Fruit fly (Drosophila melanogaster) whole organism, pupa: ENCODE data around the gene Pp2A-29B.
A peak's percentile ranks its signal among the peaks of the same experiment; 100 is the strongest.

Experiments used
- CG10348 ChIP-seq: fragments of 200-800 bp; sonication (Bioruptor generic); IDR thresholded peaks from 2 replicates; pipeline ENCODE4 v1.3.6; 2022; ENCODE audit warnings: missing biosample characterization, missing genetic modification characterization
- CG12605 ChIP-seq: fragments of 200-800 bp; sonication (Bioruptor generic); IDR thresholded peaks from 2 replicates; pipeline ENCODE4 v1.3.6; 2022; ENCODE audit warnings: missing biosample characterization, missing genetic modification characterization
- CG13204 ChIP-seq: fragments of 200-800 bp; sonication (Bioruptor generic); optimal IDR thresholded peaks from 2 replicates; lab custom pipeline; 2018; ENCODE audit warnings: missing biosample characterization, mild to moderate bottlenecking, missing genetic modification characterization, moderate library complexity
- CG14655 ChIP-seq: fragments of 200-800 bp; sonication (Bioruptor generic); optimal IDR thresholded peaks from 3 replicates; lab custom pipeline; 2017; ENCODE audit warnings: mild to moderate bottlenecking, missing biosample characterization, missing genetic modification reagents, missing genetic modification characterization
- CG15710 ChIP-seq: fragments of 200-800 bp; sonication (Bioruptor generic); optimal IDR thresholded peaks from 2 replicates; lab custom pipeline; 2018; ENCODE audit warnings: missing biosample characterization, mild to moderate bottlenecking, missing genetic modification characterization, moderate library complexity
- CG17806 ChIP-seq: fragments of 200-800 bp; sonication (Bioruptor generic); optimal IDR thresholded peaks from 2 replicates; lab custom pipeline; 2018; ENCODE audit warnings: missing biosample characterization, mild to moderate bottlenecking, missing genetic modification characterization, moderate library complexity
- CG32121 ChIP-seq: fragments of 200-800 bp; sonication (Bioruptor generic); IDR thresholded peaks from 2 replicates; pipeline ENCODE4 v1.3.6; 2022; ENCODE audit warnings: missing biosample characterization, missing genetic modification characterization
- CG34367 ChIP-seq: fragments of 200-800 bp; sonication (Bioruptor generic); optimal IDR thresholded peaks from 2 replicates; lab custom pipeline; 2018; ENCODE audit warnings: missing biosample characterization, mild to moderate bottlenecking, missing genetic modification characterization
- CG4496 ChIP-seq: fragments of 200-800 bp; sonication (Bioruptor generic); IDR thresholded peaks from 3 replicates; pipeline ENCODE4 v1.3.6; 2022; ENCODE audit warnings: missing biosample characterization, missing genetic modification characterization
- CG8159 ChIP-seq: fragments of 200-800 bp; sonication (Bioruptor generic); optimal IDR thresholded peaks from 3 replicates; lab custom pipeline; 2018; ENCODE audit warnings: missing biosample characterization, mild to moderate bottlenecking, missing genetic modification characterization, moderate library complexity
- CG8301 ChIP-seq: fragments of 200-800 bp; sonication (Bioruptor generic); optimal IDR thresholded peaks from 2 replicates; lab custom pipeline; 2018; ENCODE audit warnings: missing biosample characterization, mild to moderate bottlenecking, missing genetic modification characterization
- CG9948 ChIP-seq: fragments of 200-800 bp; sonication (Bioruptor generic); optimal IDR thresholded peaks from 2 replicates; lab custom pipeline; 2018; ENCODE audit warnings: missing biosample characterization, mild to moderate bottlenecking, missing genetic modification characterization, moderate library complexity
- D1 ChIP-seq: fragments of 200-800 bp; sonication (Bioruptor generic); optimal IDR thresholded peaks from 2 replicates; lab custom pipeline; 2018; ENCODE audit warnings: missing biosample characterization, mild to moderate bottlenecking, missing genetic modification characterization, moderate library complexity
- Ets98B ChIP-seq: fragments of 200-800 bp; sonication (Bioruptor generic); IDR thresholded peaks from 2 replicates; pipeline ENCODE4 v1.3.6; 2022; ENCODE audit warnings: missing biosample characterization, missing genetic modification characterization
- Pif1A ChIP-seq: fragments of 200-800 bp; sonication (Bioruptor generic); optimal IDR thresholded peaks from 3 replicates; lab custom pipeline; 2016; ENCODE audit warnings: missing biosample characterization, missing genetic modification characterization
- Pif1B ChIP-seq: fragments of 200-800 bp; sonication (Bioruptor generic); optimal IDR thresholded peaks from 3 replicates; lab custom pipeline; 2016; ENCODE audit warnings: missing biosample characterization, missing genetic modification characterization
- Snoo ChIP-seq: fragments of 200-800 bp; sonication (Bioruptor generic); optimal IDR thresholded peaks from 3 replicates; lab custom pipeline; 2017; ENCODE audit warnings: missing biosample characterization, mild to moderate bottlenecking, missing genetic modification characterization, inconsistent platforms
- fd96Ca ChIP-seq: fragments of 200-800 bp; sonication (Bioruptor generic); IDR thresholded peaks from 3 replicates; pipeline ENCODE4 v1.3.6; 2022; ENCODE audit warnings: missing biosample characterization, missing genetic modification characterization
- gl ChIP-seq: fragments of 200-800 bp; sonication (Bioruptor generic); optimal IDR thresholded peaks from 2 replicates; lab custom pipeline; 2018; ENCODE audit warnings: missing biosample characterization, mild to moderate bottlenecking, missing genetic modification characterization
- rn ChIP-seq: fragments of 200-800 bp; sonication (Bioruptor generic); IDR thresholded peaks from 2 replicates; pipeline ENCODE4 v1.3.6; 2022; ENCODE audit warnings: missing biosample characterization, missing genetic modification characterization

Gene Pp2A-29B

dm6 chr2L:8327783-8328327, 38.0 kb upstream of the Pp2A-29B start:
- TF ChIP-seq CG15710 (tag; lab: Kevin White, UChicago) (no peak), fd96Ca (GFP tag; lab: Robert Waterston, UW) (no peak), CG9948 (no peak), CG8301 (tag; lab: Kevin White, UChicago) (no peak), CG12605 (no peak), gl (tag; lab: Kevin White, UChicago) (no peak), rn (GFP tag; lab: Robert Waterston, UW) (no peak), CG34367 (tag; lab: Kevin White, UChicago) (no peak), CG17806 (tag; lab: Kevin White, UChicago) (no peak), Ets98B (GFP tag; lab: Robert Waterston, UW) (no peak), CG10348 (GFP tag; lab: Robert Waterston, UW) (no peak)

DNA sequence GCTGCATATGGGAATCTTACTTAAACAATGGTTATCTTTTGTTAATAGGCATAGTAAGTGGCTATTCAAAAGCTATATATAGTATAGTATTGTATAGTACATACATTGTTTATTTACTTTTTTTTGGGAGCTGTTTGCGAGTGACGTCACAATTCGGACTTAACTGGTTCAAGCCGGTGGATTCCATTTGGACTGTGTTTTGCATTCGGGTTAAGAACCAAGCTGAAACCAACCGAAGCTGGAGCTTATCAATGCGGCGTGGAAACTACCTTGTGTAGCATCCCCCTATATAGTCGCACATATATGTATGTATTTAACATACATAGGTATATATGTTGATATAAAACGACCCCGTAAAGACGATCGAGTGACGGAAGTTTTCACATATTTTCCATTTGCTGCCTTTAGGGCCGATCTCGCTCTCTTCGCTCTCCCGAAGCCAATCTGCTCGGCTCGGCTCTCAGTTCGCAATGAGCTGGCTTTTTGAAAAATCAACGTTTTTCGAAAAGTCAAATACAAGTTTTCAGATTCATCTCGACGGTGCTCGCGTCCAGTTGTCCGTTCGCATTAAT, 37.2 kb upstream of the Pp2A-29B start:
- no peak for TF ChIP-seq CG13204 (GFP tag; lab: Kevin White, UChicago)
- TF ChIP-seq CG34367 (tag; lab: Kevin White, UChicago) = no peak
- no peak for TF ChIP-seq CG8159
- no peak for TF ChIP-seq fd96Ca (GFP tag; lab: Robert Waterston, UW)
- no peak for TF ChIP-seq CG4496 (GFP tag; lab: Robert Waterston, UW)
- no peak for TF ChIP-seq D1
- TF ChIP-seq Pif1A (GFP tag; lab: Kevin White, UChicago) = no peak
- no peak for TF ChIP-seq Snoo (tag; lab: Kevin White, UChicago)
- no peak for TF ChIP-seq Ets98B (GFP tag; lab: Robert Waterston, UW)
- TF ChIP-seq CG10348 (GFP tag; lab: Robert Waterston, UW) = no peak
- no peak for TF ChIP-seq CG12605
- TF ChIP-seq CG8301 (tag; lab: Kevin White, UChicago) = no peak
- TF ChIP-seq Pif1B (GFP tag; lab: Kevin White, UChicago) = no peak
- TF ChIP-seq rn (GFP tag; lab: Robert Waterston, UW) = no peak

DNA sequence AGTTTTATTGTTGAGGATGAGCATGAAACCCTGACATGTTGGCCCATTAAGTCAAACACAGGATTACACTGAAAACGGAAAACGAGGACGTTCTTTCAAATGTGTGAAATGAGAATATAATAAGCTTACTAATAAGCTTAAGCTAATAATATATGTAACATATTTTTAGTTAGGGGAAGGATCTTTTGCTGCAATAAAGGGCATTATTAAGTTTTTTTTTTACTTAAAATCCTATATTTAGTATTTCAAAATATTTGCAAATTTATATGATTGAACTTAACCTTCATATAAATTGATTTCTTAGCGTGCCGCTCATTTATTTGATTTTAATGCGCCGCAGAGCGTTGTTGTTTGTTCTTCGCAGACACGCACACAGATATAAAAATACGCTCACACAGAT, 32.7 kb upstream of the Pp2A-29B start:
- TF ChIP-seq CG34367 (tag; lab: Kevin White, UChicago) (no peak), D1 (no peak), CG12605 (no peak), gl (tag; lab: Kevin White, UChicago) (no peak), Ets98B (GFP tag; lab: Robert Waterston, UW) (no peak), CG8159 (no peak), CG9948 (no peak), Pif1B (GFP tag; lab: Kevin White, UChicago) (no peak), CG14655 (no peak), CG17806 (tag; lab: Kevin White, UChicago) (no peak), CG8301 (tag; lab: Kevin White, UChicago) (no peak), CG15710 (tag; lab: Kevin White, UChicago) (no peak), CG10348 (GFP tag; lab: Robert Waterston, UW) (no peak), Snoo (tag; lab: Kevin White, UChicago) (no peak), CG32121 (GFP tag; lab: Robert Waterston, UW) (no peak)
- TF ChIP-seq, all 21 proteins: peak for 0

DNA sequence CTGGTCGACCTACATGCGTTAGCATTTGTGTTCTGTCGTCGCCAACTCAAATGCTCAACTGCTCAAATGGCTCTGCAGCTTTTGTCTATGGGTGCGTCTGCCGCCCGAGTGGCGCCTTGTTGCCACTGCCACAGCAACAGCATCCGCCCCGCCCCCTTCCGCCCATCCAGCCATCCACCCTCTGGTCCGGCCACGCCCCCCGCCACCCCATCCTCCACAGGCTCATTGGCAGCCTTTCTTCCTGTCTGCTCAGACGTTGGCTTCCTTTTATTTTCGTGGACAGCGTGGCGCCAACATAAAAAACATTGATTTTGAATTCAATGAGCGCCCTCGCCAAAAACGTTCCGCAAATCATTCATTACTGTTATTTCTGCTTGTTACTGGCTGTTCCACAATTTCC, 32.2 kb upstream of the Pp2A-29B start:
- TF ChIP-seq CG8159 (no peak), rn (GFP tag; lab: Robert Waterston, UW) (no peak), Snoo (tag; lab: Kevin White, UChicago) (no peak), CG4496 (GFP tag; lab: Robert Waterston, UW) (no peak), CG34367 (tag; lab: Kevin White, UChicago) (no peak), CG15710 (tag; lab: Kevin White, UChicago) (no peak), CG12605 (no peak), Pif1A (GFP tag; lab: Kevin White, UChicago) (no peak), CG10348 (GFP tag; lab: Robert Waterston, UW) (no peak), CG8301 (tag; lab: Kevin White, UChicago) (no peak), D1 (no peak), CG9948 (no peak), gl (tag; lab: Kevin White, UChicago) (no peak), fd96Ca (GFP tag; lab: Robert Waterston, UW) (no peak), CG13204 (GFP tag; lab: Kevin White, UChicago) (no peak), Ets98B (GFP tag; lab: Robert Waterston, UW) (no peak), CG17806 (tag; lab: Kevin White, UChicago) (no peak)

dm6 chr2L:8334705-8335104, 31.1 kb upstream of the Pp2A-29B start:
- no peak for TF ChIP-seq D1
- peak; percentile 4 for TF ChIP-seq CG34367 (tag; lab: Kevin White, UChicago)
- no peak for TF ChIP-seq CG17806 (tag; lab: Kevin White, UChicago)
- TF ChIP-seq CG8301 (tag; lab: Kevin White, UChicago) = no peak
- no peak for TF ChIP-seq Snoo (tag; lab: Kevin White, UChicago)
- peak; percentile 11 for TF ChIP-seq Pif1A (GFP tag; lab: Kevin White, UChicago)
- no peak for TF ChIP-seq CG8159
- no peak for TF ChIP-seq fd96Ca (GFP tag; lab: Robert Waterston, UW)
- TF ChIP-seq Ets98B (GFP tag; lab: Robert Waterston, UW) = 0 out of 2 replicates have a peak, but pooled peaks have one; percentile 9
- TF ChIP-seq CG10348 (GFP tag; lab: Robert Waterston, UW) = no peak
- peak; percentile 6 for TF ChIP-seq CG14655
- TF ChIP-seq gl (tag; lab: Kevin White, UChicago) = no peak
- TF ChIP-seq CG4496 (GFP tag; lab: Robert Waterston, UW) = peak; percentile 81

dm6 chr2L:8338039-8338438, 27.8 kb upstream of the Pp2A-29B start, which contains the start of gene witty:
Gene witty, plus strand, starts transcription at chr2L:8338287.
- TF ChIP-seq CG10348 (GFP tag; lab: Robert Waterston, UW) (no peak), CG8301 (tag; lab: Kevin White, UChicago) (no peak), CG4496 (GFP tag; lab: Robert Waterston, UW) (no peak), CG34367 (tag; lab: Kevin White, UChicago) (no peak), gl (tag; lab: Kevin White, UChicago) (no peak), CG15710 (tag; lab: Kevin White, UChicago) (no peak), CG14655 (no peak), CG32121 (GFP tag; lab: Robert Waterston, UW) (no peak), Snoo (tag; lab: Kevin White, UChicago) (no peak), rn (GFP tag; lab: Robert Waterston, UW) (no peak), CG9948 (no peak), CG8159 (no peak), CG13204 (GFP tag; lab: Kevin White, UChicago) (no peak), CG12605 (no peak), Pif1B (GFP tag; lab: Kevin White, UChicago) (no peak), CG17806 (tag; lab: Kevin White, UChicago) (no peak), Pif1A (GFP tag; lab: Kevin White, UChicago) (no peak), D1 (no peak), fd96Ca (GFP tag; lab: Robert Waterston, UW) (no peak)
